Worm (Caenorhabditis elegans) whole organism, L3 larva: ENCODE measurements around the gene dot-1.5.

Experiments
- elt-2 ChIP-seq: sonication (generic microtip); optimal IDR thresholded peaks from 2 replicates; lab custom pipeline; 2016; ENCODE audit warnings: missing genetic modification reagents, mild to moderate bottlenecking, missing genetic modification characterization, missing compliant biosample characterization
- nhr-237 ChIP-seq: fragments of 150-350 bp; optimal IDR thresholded peaks from 2 replicates; lab custom pipeline; 2014; ENCODE audit warnings: missing biosample characterization, missing genetic modification characterization

- TF ChIP-seq elt-2 (tag; lab: Kevin White, UChicago), result no peak
- no peak for TF ChIP-seq nhr-237 (tag; lab: Kevin White, UChicago)
These were observed 26.5 kb upstream of the dot-1.5 start for ce11 chrX:1890817-1891216.
